Fruit fly (Drosophila melanogaster) whole organism, embryonic: ENCODE measurements around the gene ND-39.
A peak's percentile ranks its signal among the peaks of the same experiment; 100 is the strongest.

Experiments
- CG12104 ChIP-seq: fragments of 200-800 bp; sonication (Bioruptor generic); optimal IDR thresholded peaks from 3 replicates; lab custom pipeline; 2016; ENCODE audit warnings: missing biosample characterization, missing genetic modification characterization
- CG31365 ChIP-seq: fragments of 200-800 bp; sonication (Bioruptor generic); optimal IDR thresholded peaks from 2 replicates; lab custom pipeline; 2018; ENCODE audit warnings: missing biosample characterization, mild to moderate bottlenecking, missing genetic modification characterization
- CG7556 ChIP-seq: fragments of 200-800 bp; sonication (Bioruptor generic); optimal IDR thresholded peaks from 2 replicates; lab custom pipeline; 2017; ENCODE audit warnings: missing biosample characterization, mild to moderate bottlenecking, missing genetic modification characterization
- CHES-1-like ChIP-seq: fragments of 200-800 bp; sonication (Bioruptor generic); optimal IDR thresholded peaks from 2 replicates; lab custom pipeline; 2016; ENCODE audit warnings: missing biosample characterization, missing genetic modification characterization
- bsh ChIP-seq, 2 experiments: fragments of 200-800 bp; sonication (Bioruptor generic); optimal IDR thresholded peaks; 2 replicates each; lab custom pipeline; 2017 to 2018; ENCODE audit warnings: mild to moderate bottlenecking in 2 of 2, missing biosample characterization in 2 of 2, missing genetic modification characterization in 2 of 2, moderate library complexity in 1 of 2
- croc ChIP-seq: fragments of 200-800 bp; sonication (Bioruptor generic); conservative IDR thresholded peaks from 3 replicates; pipeline ENCODE4 v1.3.6; 2022; ENCODE audit warnings: missing biosample characterization, missing genetic modification characterization
- grau ChIP-seq: fragments of 200-800 bp; optimal IDR thresholded peaks from 3 replicates; lab custom pipeline; 2019; ENCODE audit warnings: missing biosample characterization, mild to moderate bottlenecking, missing genetic modification characterization, moderate library complexity

dm6 chr3L:20508136-20508635 lies 16.3 kb downstream of the ND-39 start:
- TF ChIP-seq CG12104 = peak; percentile 92
- peak; percentile 84 for TF ChIP-seq croc (GFP tag; lab: Robert Waterston, UW)
- peak; percentile 93 for TF ChIP-seq CG7556 (GFP tag; lab: Kevin White, UChicago)
- TF ChIP-seq bsh (GFP tag; optimal IDR thresholded peaks at IDR 0.05; lab: Kevin White, UChicago) = peak; percentile 71 to 86
- peak; percentile 78 for TF ChIP-seq CG31365 (tag; lab: Kevin White, UChicago)
- peak; percentile 93 for TF ChIP-seq grau (tag; lab: Kevin White, UChicago)
- peak; percentile 94 for TF ChIP-seq CHES-1-like (GFP tag; lab: Kevin White, UChicago)
